4 fruit fly cellular contexts compared by ENCODE assay signal in genomic region chr3R:5813157-5813659, dm6.
TF ChIP-seq lines count a peak whose summit lies in the region.

Gene CG42675 (plus strand): TSS chr3R:5813609.

- no peak for TF ChIP-seq CTCF in whole organism, embryonic (GFP tag; optimal IDR thresholded peaks at IDR 0.05; lab: Kevin White, UChicago)

TF ChIP-seq in whole organism, embryonic, 481 proteins besides CTCF, POLR2A, EP300 and RAD21 (continues in another document):
- no peak for TF ChIP-seq CG8944 (GFP tag; optimal IDR thresholded peaks at IDR 0.05; lab: Kevin White, UChicago)
- TF ChIP-seq Adf1 (GFP tag; IDR thresholded peaks at IDR 0.05; lab: Robert Waterston, UW) = no peak
- no peak for TF ChIP-seq ap (GFP tag; IDR thresholded peaks at IDR 0.05; lab: Robert Waterston, UW)
- TF ChIP-seq z (GFP tag; IDR thresholded peaks at IDR 0.05; lab: Robert Waterston, UW) = no peak
- no peak for TF ChIP-seq CG8290 (GFP tag; optimal IDR thresholded peaks at IDR 0.05; lab: Kevin White, UChicago)
- TF ChIP-seq CG8290 (tag; optimal IDR thresholded peaks at IDR 0.05; lab: Kevin White, UChicago) = no peak
- TF ChIP-seq CG32532 (GFP tag; IDR thresholded peaks at IDR 0.05; lab: Robert Waterston, UW) = 0 out of 2 replicates have a peak, but pooled peaks have one; percentile 16
- TF ChIP-seq tgo (GFP tag; IDR thresholded peaks at IDR 0.05; lab: Robert Waterston, UW) = no peak
- TF ChIP-seq her (GFP tag; optimal IDR thresholded peaks at IDR 0.05; lab: Kevin White, UChicago) = no peak
- TF ChIP-seq yki (optimal IDR thresholded peaks at IDR 0.05; lab: Kevin White, UChicago) = no peak
- TF ChIP-seq ato (GFP tag; IDR thresholded peaks at IDR 0.05; lab: Robert Waterston, UW; ENCODE audit: partially characterized antibody) = no peak
- no peak for TF ChIP-seq CG4360 (GFP tag; IDR thresholded peaks at IDR 0.05; lab: Robert Waterston, UW)
- no peak for TF ChIP-seq lab (GFP tag; optimal IDR thresholded peaks at IDR 0.05; lab: Kevin White, UChicago)
- TF ChIP-seq CG10462 (GFP tag; optimal IDR thresholded peaks at IDR 0.05; lab: Kevin White, UChicago) = no peak
- no peak for TF ChIP-seq Aef1 (GFP tag; IDR thresholded peaks at IDR 0.05; lab: Robert Waterston, UW)
- TF ChIP-seq lola (GFP tag; optimal IDR thresholded peaks at IDR 0.05; lab: Kevin White, UChicago) = no peak
- TF ChIP-seq Lhr (GFP tag; optimal IDR thresholded peaks at IDR 0.05; lab: Kevin White, UChicago) = no peak
- TF ChIP-seq chinmo (GFP tag; IDR thresholded peaks at IDR 0.05; lab: Robert Waterston, UW; ENCODE audit: partially characterized antibody) = 0 out of 4 replicates have a peak, but pooled peaks have one; percentile 74
- no peak for TF ChIP-seq CG12744 (GFP tag; optimal IDR thresholded peaks at IDR 0.05; lab: Kevin White, UChicago)
- no peak for TF ChIP-seq unc-4 (GFP tag; IDR thresholded peaks at IDR 0.05; lab: Robert Waterston, UW; ENCODE audit: partially characterized antibody)
- TF ChIP-seq maf-S (GFP tag; optimal IDR thresholded peaks at IDR 0.05; lab: Kevin White, UChicago) = no peak
- TF ChIP-seq Asciz (GFP tag; optimal IDR thresholded peaks at IDR 0.05; lab: Kevin White, UChicago) = no peak
- no peak for TF ChIP-seq dati (GFP tag; IDR thresholded peaks at IDR 0.05; lab: Robert Waterston, UW)

TF ChIP-seq in whole organism, prepupa, 60 proteins besides CTCF, POLR2A, EP300 and RAD21 (continues in another document):
- no peak for TF ChIP-seq CG32006 (GFP tag; optimal IDR thresholded peaks at IDR 0.05; lab: Kevin White, UChicago)
- TF ChIP-seq CG11294 (GFP tag; IDR thresholded peaks at IDR 0.05; lab: Robert Waterston, UW) = no peak
- no peak for TF ChIP-seq Sox14 (GFP tag; optimal IDR thresholded peaks at IDR 0.05; lab: Kevin White, UChicago)
- TF ChIP-seq fkh (GFP tag; optimal IDR thresholded peaks at IDR 0.05; lab: Kevin White, UChicago) = no peak
- TF ChIP-seq CG7368 (GFP tag; optimal IDR thresholded peaks at IDR 0.05; lab: Kevin White, UChicago) = no peak
- TF ChIP-seq CG11902 (GFP tag; optimal IDR thresholded peaks at IDR 0.05; lab: Kevin White, UChicago) = no peak
- TF ChIP-seq CG10631 (GFP tag; optimal IDR thresholded peaks at IDR 0.05; lab: Kevin White, UChicago) = no peak
- TF ChIP-seq Ets96B (tag; optimal IDR thresholded peaks at IDR 0.05; lab: Kevin White, UChicago) = no peak
- TF ChIP-seq CG6163 (GFP tag; IDR thresholded peaks at IDR 0.05; lab: Robert Waterston, UW) = 0 out of 3 replicates have a peak, but pooled peaks have one; percentile 23
- no peak for TF ChIP-seq Hr38 (GFP tag; optimal IDR thresholded peaks at IDR 0.05; lab: Kevin White, UChicago)
- TF ChIP-seq OdsH (GFP tag; optimal IDR thresholded peaks at IDR 0.05; lab: Kevin White, UChicago) = no peak
- TF ChIP-seq CG8319 (GFP tag; optimal IDR thresholded peaks at IDR 0.05; lab: Kevin White, UChicago) = no peak
- no peak for TF ChIP-seq acj6 (GFP tag; optimal IDR thresholded peaks at IDR 0.05; lab: Kevin White, UChicago)
- peak; percentile 39; the same call in 1 of the 3 replicates for TF ChIP-seq eg (GFP tag; IDR thresholded peaks at IDR 0.05; lab: Robert Waterston, UW)
- 0 out of 2 replicates have a peak, but pooled peaks have one; percentile 32 for TF ChIP-seq CG15336 (GFP tag; IDR thresholded peaks at IDR 0.05; lab: Robert Waterston, UW)
- peak in 1 of 2 experiments; percentile 83 for TF ChIP-seq ss (GFP tag; optimal IDR thresholded peaks at IDR 0.05; lab: Kevin White, UChicago)
- TF ChIP-seq Gug (GFP tag; IDR thresholded peaks at IDR 0.05; lab: Robert Waterston, UW) = no peak
- TF ChIP-seq Eip78C (GFP tag; lab: Kevin White, UChicago) = peak; percentile 59
- TF ChIP-seq CG3919 (GFP tag; optimal IDR thresholded peaks at IDR 0.05; lab: Kevin White, UChicago) = no peak
- no peak for TF ChIP-seq dsx (GFP tag; optimal IDR thresholded peaks at IDR 0.05; lab: Kevin White, UChicago; ENCODE audit: poor library complexity, severe bottlenecking)
- no peak for TF ChIP-seq CG8632 (GFP tag; optimal IDR thresholded peaks at IDR 0.05; lab: Kevin White, UChicago)
- no peak for TF ChIP-seq CG6808 (GFP tag; optimal IDR thresholded peaks at IDR 0.05; lab: Kevin White, UChicago)
- no peak for TF ChIP-seq fd59A (GFP tag; optimal IDR thresholded peaks at IDR 0.05; lab: Kevin White, UChicago)
- no peak for TF ChIP-seq Met (GFP tag; optimal IDR thresholded peaks at IDR 0.05; lab: Kevin White, UChicago)

TF ChIP-seq in whole organism, pupa, 21 proteins besides CTCF, POLR2A, EP300 and RAD21:
- TF ChIP-seq Pif1B (GFP tag; optimal IDR thresholded peaks at IDR 0.05; lab: Kevin White, UChicago) (no peak), gl (tag; optimal IDR thresholded peaks at IDR 0.05; lab: Kevin White, UChicago) (no peak), CG32121 (GFP tag; IDR thresholded peaks at IDR 0.05; lab: Robert Waterston, UW) (peak; percentile 14; the same call in 1 of the 2 replicates), CG4496 (GFP tag; IDR thresholded peaks at IDR 0.05; lab: Robert Waterston, UW) (peak; percentile 63; the same call in 2 of the 3 replicates), Pif1A (GFP tag; optimal IDR thresholded peaks at IDR 0.05; lab: Kevin White, UChicago) (no peak), EcR (GFP tag; optimal IDR thresholded peaks at IDR 0.05; lab: Kevin White, UChicago) (no peak), Ets98B (GFP tag; IDR thresholded peaks at IDR 0.05; lab: Robert Waterston, UW) (peak; percentile 37; the same call in 1 of the 2 replicates)
TF ChIP-seq in whole organism, pupa: peak in this region for 3.

TF ChIP-seq in whole organism, wandering third instar larva, 38 proteins besides CTCF, POLR2A, EP300 and RAD21:
- peak; percentile 25 for TF ChIP-seq CrebA (GFP tag; optimal IDR thresholded peaks at IDR 0.05; lab: Kevin White, UChicago; ENCODE audit: borderline replicate concordance)
- TF ChIP-seq sv (GFP tag; optimal IDR thresholded peaks at IDR 0.05; lab: Kevin White, UChicago) = no peak
